Fruit fly (Drosophila melanogaster): Measurements from ENCODE around the gene pic.

DNA sequence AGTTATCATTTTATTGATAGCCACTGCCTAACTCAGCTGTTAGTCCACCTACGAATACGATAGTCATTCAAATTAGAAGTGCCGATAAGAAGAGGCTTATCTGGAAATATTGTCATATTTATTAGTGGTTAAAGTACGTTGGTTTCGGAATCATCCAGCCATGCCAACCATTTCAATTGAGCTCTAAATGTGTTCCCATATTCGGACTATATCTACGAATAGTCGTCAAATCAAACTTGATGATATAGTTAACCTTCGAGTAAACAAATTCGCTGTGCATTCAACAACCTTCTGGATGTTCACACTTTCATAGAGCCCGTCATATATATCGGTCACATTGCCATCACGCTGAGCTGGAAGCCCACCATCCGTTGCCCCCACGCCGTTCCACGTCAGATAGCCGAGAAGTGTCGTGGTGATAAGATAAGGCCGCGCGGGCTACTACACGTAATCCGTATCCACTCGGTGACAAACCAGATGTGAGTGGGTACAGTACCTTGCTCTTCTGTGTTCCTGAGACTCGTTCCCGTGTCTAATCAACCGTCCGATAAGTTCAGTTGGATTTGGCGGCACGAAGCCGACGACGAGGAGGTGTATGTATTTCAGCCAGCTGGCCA lies 33.7 kb upstream of the pic start:
- TF ChIP-seq cic (GFP tag; optimal IDR thresholded peaks at IDR 0.05) (peak; percentile 42), bab1 (GFP tag; optimal IDR thresholded peaks at IDR 0.05) (no peak), CG1620 (GFP tag; optimal IDR thresholded peaks at IDR 0.05) (no peak), tj (GFP tag; optimal IDR thresholded peaks at IDR 0.05) (no peak), CG12768 (GFP tag; optimal IDR thresholded peaks at IDR 0.05) (no peak)

Measured in whole organism, adult.